Worm (Caenorhabditis elegans): ENCODE data around the gene tlk-1.

ce11 chrIII:9669546-9669945, 30.1 kb upstream of the tlk-1 start:
- TF ChIP-seq fkh-10 (GFP tag; optimal IDR thresholded peaks at IDR 0.05): no peak
- TF ChIP-seq pha-4 (tag; optimal IDR thresholded peaks at IDR 0.05): no peak
- TF ChIP-seq ztf-11 (tag; optimal IDR thresholded peaks at IDR 0.05): no peak

All from whole organism, L3 larva.